Fruit fly (Drosophila melanogaster) whole organism, embryonic: ENCODE results near the gene CG7841.
A peak's percentile ranks its signal among the peaks of the same experiment; 100 is the strongest.

Experiments used
- Awh ChIP-seq: fragments of 200-800 bp; sonication (Bioruptor generic); IDR thresholded peaks from 2 replicates; pipeline ENCODE4, ENCODE4 v1.3.6; 2022; ENCODE audit warnings: missing biosample characterization, missing genetic modification characterization
- Bgb ChIP-seq: fragments of 200-800 bp; sonication (Bioruptor generic); IDR thresholded peaks from 2 replicates; pipeline ENCODE4 v1.3.6; 2022; ENCODE audit warnings: missing biosample characterization, missing genetic modification characterization; ENCODE audit not compliant: partially characterized antibody
- CG10209 ChIP-seq: fragments of 200-800 bp; sonication (Bioruptor generic); optimal IDR thresholded peaks from 3 replicates; lab custom pipeline; 2017; ENCODE audit warnings: missing biosample characterization, mild to moderate bottlenecking, missing genetic modification characterization, missing genetic modification reagents
- CG1024 ChIP-seq: fragments of 200-800 bp; sonication (Bioruptor generic); IDR thresholded peaks from 2 replicates; pipeline ENCODE4 v1.3.6; 2022; ENCODE audit warnings: missing biosample characterization, missing genetic modification characterization
- CG10431 ChIP-seq: fragments of 200-800 bp; sonication (Bioruptor generic); optimal IDR thresholded peaks from 3 replicates; lab custom pipeline; 2018; ENCODE audit warnings: missing biosample characterization, mild to moderate bottlenecking, missing genetic modification characterization
- CG12299 ChIP-seq: fragments of 200-800 bp; sonication (Bioruptor generic); optimal IDR thresholded peaks from 2 replicates; lab custom pipeline; 2018; ENCODE audit warnings: missing biosample characterization, mild to moderate bottlenecking, missing genetic modification characterization
- CG14860 ChIP-seq: fragments of 200-800 bp; sonication (Bioruptor generic); IDR thresholded peaks from 3 replicates; pipeline ENCODE4 v1.3.6; 2022; ENCODE audit warnings: missing biosample characterization, missing genetic modification characterization; ENCODE audit not compliant: partially characterized antibody
- CG1603 ChIP-seq: fragments of 200-800 bp; sonication (Bioruptor generic); optimal IDR thresholded peaks from 2 replicates; lab custom pipeline; 2019; ENCODE audit warnings: missing biosample characterization, mild to moderate bottlenecking, missing genetic modification characterization, moderate library complexity
- CG17359 ChIP-seq: fragments of 200-800 bp; sonication (Bioruptor generic); optimal IDR thresholded peaks from 3 replicates; lab custom pipeline; 2018; ENCODE audit warnings: missing biosample characterization, mild to moderate bottlenecking, missing genetic modification characterization, moderate library complexity
- CG17568 ChIP-seq: fragments of 200-800 bp; sonication (Bioruptor generic); optimal IDR thresholded peaks from 2 replicates; lab custom pipeline; 2018; ENCODE audit warnings: missing biosample characterization, mild to moderate bottlenecking, missing genetic modification characterization, moderate library complexity
- CG17802 ChIP-seq: fragments of 200-800 bp; sonication (Bioruptor generic); optimal IDR thresholded peaks from 2 replicates; lab custom pipeline; 2018; ENCODE audit warnings: missing biosample characterization, mild to moderate bottlenecking, missing genetic modification characterization, moderate library complexity
- CG18764 ChIP-seq: fragments of 200-800 bp; sonication (Bioruptor generic); optimal IDR thresholded peaks from 3 replicates; lab custom pipeline; 2016; ENCODE audit warnings: missing biosample characterization, missing genetic modification characterization
- CG2129 ChIP-seq: fragments of 200-800 bp; sonication (Bioruptor generic); IDR thresholded peaks from 2 replicates; pipeline ENCODE4 v1.3.6; 2022; ENCODE audit warnings: missing biosample characterization, missing genetic modification characterization; ENCODE audit not compliant: partially characterized antibody
- CG2678 ChIP-seq: fragments of 200-800 bp; sonication (Bioruptor generic); optimal IDR thresholded peaks from 3 replicates; lab custom pipeline; 2019; ENCODE audit warnings: missing biosample characterization, mild to moderate bottlenecking, missing genetic modification characterization, moderate library complexity
- CG33557 ChIP-seq: fragments of 200-800 bp; sonication (Bioruptor generic); optimal IDR thresholded peaks from 2 replicates; lab custom pipeline; 2019; ENCODE audit warnings: missing biosample characterization, mild to moderate bottlenecking, missing genetic modification characterization, moderate library complexity
- CG5245 ChIP-seq: fragments of 200-800 bp; sonication (Bioruptor generic); optimal IDR thresholded peaks from 3 replicates; lab custom pipeline; 2016; ENCODE audit warnings: missing biosample characterization, missing genetic modification characterization
- CG6654 ChIP-seq: fragments of 200-800 bp; sonication (Bioruptor generic); optimal IDR thresholded peaks from 2 replicates; lab custom pipeline; 2017; ENCODE audit warnings: missing biosample characterization, mild to moderate bottlenecking, missing genetic modification characterization
- CG8359 ChIP-seq: fragments of 200-800 bp; sonication (Bioruptor generic); optimal IDR thresholded peaks from 2 replicates; lab custom pipeline; 2017; ENCODE audit warnings: missing biosample characterization, mild to moderate bottlenecking, missing genetic modification characterization, borderline replicate concordance
- CG9932 ChIP-seq: fragments of 200-800 bp; sonication (Bioruptor generic); IDR thresholded peaks from 2 replicates; pipeline ENCODE4 v1.3.6; 2022; ENCODE audit warnings: missing biosample characterization, missing genetic modification characterization
- CkIIα-i1 ChIP-seq: fragments of 200-800 bp; sonication (Bioruptor generic); IDR thresholded peaks from 2 replicates; pipeline ENCODE4 v1.3.6; 2022; ENCODE audit warnings: missing biosample characterization, missing genetic modification characterization
- Dref ChIP-seq: fragments of 200-800 bp; sonication (Bioruptor generic); IDR thresholded peaks from 2 replicates; pipeline ENCODE4 v1.3.6; 2022; ENCODE audit warnings: missing biosample characterization, missing genetic modification characterization
- Hmx ChIP-seq: fragments of 200-800 bp; sonication (Bioruptor generic); optimal IDR thresholded peaks from 2 replicates; lab custom pipeline; 2016; ENCODE audit warnings: missing biosample characterization, missing genetic modification characterization
- Jarid2 ChIP-seq: fragments of 200-800 bp; sonication (Bioruptor generic); optimal IDR thresholded peaks from 3 replicates; lab custom pipeline; 2017; ENCODE audit warnings: mild to moderate bottlenecking, missing biosample characterization, missing genetic modification reagents, missing genetic modification characterization
- MBD-R2 ChIP-seq: fragments of 200-800 bp; sonication (Bioruptor generic); IDR thresholded peaks from 2 replicates; pipeline ENCODE4 v1.3.6; 2022; ENCODE audit warnings: missing biosample characterization, missing genetic modification characterization
- Meics ChIP-seq: fragments of 200-800 bp; sonication (Bioruptor generic); optimal IDR thresholded peaks from 2 replicates; lab custom pipeline; 2017; ENCODE audit warnings: missing biosample characterization, mild to moderate bottlenecking, missing genetic modification characterization
- NK7.1 ChIP-seq: fragments of 200-800 bp; sonication (Bioruptor generic); optimal IDR thresholded peaks from 3 replicates; lab custom pipeline; 2016; ENCODE audit warnings: missing biosample characterization, missing genetic modification characterization
- Oli ChIP-seq: fragments of 200-800 bp; sonication (Bioruptor generic); optimal IDR thresholded peaks from 2 replicates; lab custom pipeline; 2018; ENCODE audit warnings: missing biosample characterization, mild to moderate bottlenecking, missing genetic modification characterization, moderate library complexity
- PHDP ChIP-seq: fragments of 200-800 bp; sonication (Bioruptor generic); optimal IDR thresholded peaks from 3 replicates; lab custom pipeline; 2018; ENCODE audit warnings: missing biosample characterization, mild to moderate bottlenecking, missing genetic modification characterization, moderate library complexity
- Xrp1 ChIP-seq: fragments of 200-800 bp; sonication (Bioruptor generic); IDR thresholded peaks from 2 replicates; pipeline ENCODE4 v1.3.6; 2022; ENCODE audit warnings: missing biosample characterization, missing genetic modification characterization
- btn ChIP-seq: fragments of 200-800 bp; sonication (Bioruptor generic); optimal IDR thresholded peaks from 2 replicates; lab custom pipeline; 2016; ENCODE audit warnings: missing biosample characterization, missing genetic modification characterization
- cas ChIP-seq: fragments of 200-800 bp; sonication (Bioruptor generic); IDR thresholded peaks from 2 replicates; pipeline ENCODE4 v1.3.6; 2022; ENCODE audit warnings: missing biosample characterization, missing genetic modification characterization
- cg ChIP-seq: fragments of 200-800 bp; sonication (Bioruptor generic); optimal IDR thresholded peaks from 3 replicates; lab custom pipeline; 2019; ENCODE audit warnings: missing biosample characterization, mild to moderate bottlenecking, missing genetic modification characterization, moderate library complexity
- crc ChIP-seq: fragments of 200-800 bp; sonication (Bioruptor generic); optimal IDR thresholded peaks from 2 replicates; lab custom pipeline; 2016; ENCODE audit warnings: missing biosample characterization, missing genetic modification characterization
- eve ChIP-seq, 2 experiments: fragments of >200 bp; optimal IDR thresholded peaks; 2 replicates each; lab custom pipeline; 2017; ENCODE audit warnings: missing biosample characterization in 2 of 2, missing genetic modification characterization in 2 of 2
- fd96Cb ChIP-seq: fragments of 200-800 bp; sonication (Bioruptor generic); optimal IDR thresholded peaks from 2 replicates; lab custom pipeline; 2018; ENCODE audit warnings: missing biosample characterization, mild to moderate bottlenecking, missing genetic modification characterization, moderate library complexity
- ftz-f1 ChIP-seq: fragments of 200-800 bp; sonication (Bioruptor generic); optimal IDR thresholded peaks from 2 replicates; lab custom pipeline; 2016; ENCODE audit warnings: missing biosample characterization, missing genetic modification characterization
- fu2 ChIP-seq: fragments of 200-800 bp; sonication (Bioruptor generic); optimal IDR thresholded peaks from 2 replicates; lab custom pipeline; 2016; ENCODE audit warnings: missing biosample characterization, missing genetic modification characterization
- ham ChIP-seq: fragments of 200-800 bp; sonication (Bioruptor generic); IDR thresholded peaks from 2 replicates; pipeline ENCODE4 v1.3.6; 2022; ENCODE audit warnings: missing biosample characterization, missing genetic modification characterization
- kah ChIP-seq: fragments of 200-800 bp; sonication (Bioruptor generic); optimal IDR thresholded peaks from 2 replicates; lab custom pipeline; 2018; ENCODE audit warnings: missing biosample characterization, mild to moderate bottlenecking, missing genetic modification characterization
- lbe ChIP-seq: fragments of 200-800 bp; sonication (Bioruptor generic); optimal IDR thresholded peaks from 2 replicates; lab custom pipeline; 2016; ENCODE audit warnings: missing biosample characterization, mild to moderate bottlenecking, missing genetic modification characterization
- nerfin-1 ChIP-seq: fragments of 200-800 bp; sonication (Bioruptor generic); optimal IDR thresholded peaks from 3 replicates; lab custom pipeline; 2019; ENCODE audit warnings: missing biosample characterization, mild to moderate bottlenecking, missing genetic modification characterization, moderate library complexity
- nmo ChIP-seq: fragments of 200-800 bp; sonication (Bioruptor generic); optimal IDR thresholded peaks from 2 replicates; lab custom pipeline; 2018; ENCODE audit warnings: missing biosample characterization, mild to moderate bottlenecking, missing genetic modification characterization, moderate library complexity
- p53 ChIP-seq: fragments of 200-800 bp; sonication (Bioruptor generic); optimal IDR thresholded peaks from 2 replicates; lab custom pipeline; 2016; ENCODE audit warnings: missing biosample characterization, missing genetic modification characterization
- pros ChIP-seq: fragments of 200-800 bp; sonication (Bioruptor generic); optimal IDR thresholded peaks from 3 replicates; lab custom pipeline; 2019; ENCODE audit warnings: missing biosample characterization, mild to moderate bottlenecking, missing genetic modification characterization, moderate library complexity
- pzg ChIP-seq: fragments of 200-800 bp; sonication (Bioruptor generic); optimal IDR thresholded peaks from 3 replicates; lab custom pipeline; 2018; ENCODE audit warnings: missing biosample characterization, mild to moderate bottlenecking, missing genetic modification characterization, moderate library complexity
- seq ChIP-seq: fragments of 200-800 bp; sonication (Bioruptor generic); IDR thresholded peaks from 2 replicates; pipeline ENCODE4 v1.3.6; 2022; ENCODE audit warnings: missing biosample characterization, missing genetic modification characterization
- sisA ChIP-seq: fragments of 200-800 bp; sonication (Bioruptor generic); IDR thresholded peaks from 2 replicates; pipeline ENCODE4 v1.3.6; 2022; ENCODE audit warnings: missing biosample characterization, missing genetic modification characterization
- tgo ChIP-seq: fragments of 200-800 bp; sonication (Bioruptor generic); IDR thresholded peaks from 3 replicates; pipeline ENCODE4 v1.3.6; 2022; ENCODE audit warnings: missing biosample characterization, missing genetic modification characterization
- trem ChIP-seq: fragments of 200-800 bp; optimal IDR thresholded peaks from 3 replicates; lab custom pipeline; 2019; ENCODE audit warnings: missing biosample characterization, mild to moderate bottlenecking, missing genetic modification characterization, moderate library complexity
- ttk ChIP-seq: fragments of 200-800 bp; sonication (Bioruptor generic); IDR thresholded peaks from 2 replicates; pipeline ENCODE4 v2.1.2; 2022; ENCODE audit warnings: missing biosample characterization, missing genetic modification characterization
- unpg ChIP-seq: fragments of 200-800 bp; sonication (Bioruptor generic); optimal IDR thresholded peaks from 3 replicates; lab custom pipeline; 2018; ENCODE audit warnings: missing biosample characterization, mild to moderate bottlenecking, missing genetic modification characterization, moderate library complexity
- zfh2 ChIP-seq: fragments of 200-800 bp; sonication (Bioruptor generic); optimal IDR thresholded peaks from 2 replicates; lab custom pipeline; 2016; ENCODE audit warnings: missing biosample characterization, missing genetic modification characterization

The CG7841 gene

DNA sequence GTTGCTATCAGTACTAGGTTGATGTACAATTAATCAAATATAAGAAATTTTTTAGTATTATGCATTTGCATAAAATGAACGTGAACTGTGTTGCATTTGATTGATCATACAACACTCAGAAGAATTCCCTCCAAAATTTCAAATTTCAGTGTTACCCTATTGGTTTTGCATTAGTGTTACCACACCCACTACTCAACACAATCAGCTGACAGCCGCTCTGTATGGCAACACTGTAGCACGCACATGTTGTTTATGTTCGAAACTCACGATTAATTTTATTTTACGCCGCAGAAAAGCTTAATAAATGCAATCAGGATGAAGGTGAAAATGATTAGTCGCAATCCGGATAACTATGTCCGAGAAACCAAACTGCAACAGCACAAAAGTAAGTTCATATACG lies 9.3 kb downstream of the CG7841 start, which contains the start of gene CG7275 (continued):
- TF ChIP-seq CkIIα-i1 (GFP tag; lab: Robert Waterston, UW): no peak
- no peak for TF ChIP-seq CG18764 (GFP tag; lab: Kevin White, UChicago)
- no peak for TF ChIP-seq nerfin-1 (tag; lab: Kevin White, UChicago)
- TF ChIP-seq CG6654 (GFP tag; lab: Kevin White, UChicago): no peak
- no peak for TF ChIP-seq Jarid2 (GFP tag; lab: Kevin White, UChicago)
- TF ChIP-seq pros (GFP tag; lab: Kevin White, UChicago): no peak
- no peak for TF ChIP-seq CG2129 (GFP tag; lab: Robert Waterston, UW)
- peak; percentile 68 for TF ChIP-seq CG1603
- TF ChIP-seq ftz-f1: no peak
- peak; percentile 43; the same call in 1 of the 2 replicates for TF ChIP-seq Dref (GFP tag; lab: Robert Waterston, UW)
- TF ChIP-seq Meics (GFP tag; lab: Kevin White, UChicago): no peak
- TF ChIP-seq CG33557: no peak
- no peak for TF ChIP-seq fu2 (GFP tag; lab: Kevin White, UChicago)
- TF ChIP-seq CG1024 (GFP tag; lab: Robert Waterston, UW): no peak
- TF ChIP-seq MBD-R2: peak; percentile 91
- no peak for TF ChIP-seq CG17568 (GFP tag; lab: Kevin White, UChicago)
- peak; percentile 74 for TF ChIP-seq Bgb (GFP tag; lab: Robert Waterston, UW)
- no peak for TF ChIP-seq lbe
- no peak for TF ChIP-seq PHDP (tag; lab: Kevin White, UChicago)
- peak; percentile 92 for TF ChIP-seq pzg (GFP tag; lab: Kevin White, UChicago)
- no peak for TF ChIP-seq p53
- TF ChIP-seq Awh: no peak
- no peak for TF ChIP-seq CG2678
- no peak for TF ChIP-seq btn (GFP tag; lab: Kevin White, UChicago)
- TF ChIP-seq fd96Cb (tag; lab: Kevin White, UChicago): no peak
- TF ChIP-seq CG8359 (GFP tag; lab: Kevin White, UChicago): no peak
- TF ChIP-seq CG10209 (GFP tag; lab: Kevin White, UChicago): no peak
- no peak for TF ChIP-seq CG17359 (tag; lab: Kevin White, UChicago)
- TF ChIP-seq CG5245 (GFP tag; lab: Kevin White, UChicago): no peak
- TF ChIP-seq CG14860: no peak
- TF ChIP-seq CG12299 (tag; lab: Kevin White, UChicago): no peak
- no peak for TF ChIP-seq zfh2 (GFP tag; lab: Kevin White, UChicago)
- TF ChIP-seq NK7.1: no peak
- TF ChIP-seq cg (GFP tag; lab: Kevin White, UChicago): no peak
- TF ChIP-seq Oli (tag; lab: Kevin White, UChicago): no peak
- no peak for TF ChIP-seq seq (GFP tag; lab: Robert Waterston, UW)
- no peak for TF ChIP-seq Xrp1 (GFP tag; lab: Robert Waterston, UW)
- TF ChIP-seq ttk (GFP tag; lab: Robert Waterston, UW): no peak
- no peak for TF ChIP-seq CG9932 (GFP tag; lab: Robert Waterston, UW)
- no peak for TF ChIP-seq eve (GFP tag; optimal IDR thresholded peaks at IDR 0.05; lab: Kevin White, UChicago)
- peak; percentile 60 for TF ChIP-seq trem (tag; lab: Kevin White, UChicago)
- TF ChIP-seq nmo (GFP tag; lab: Kevin White, UChicago): peak; percentile 39
- no peak for TF ChIP-seq unpg
- TF ChIP-seq ham (GFP tag; lab: Robert Waterston, UW): no peak
- no peak for TF ChIP-seq tgo (GFP tag; lab: Robert Waterston, UW)
- TF ChIP-seq kah (GFP tag; lab: Kevin White, UChicago): no peak
- TF ChIP-seq CG17802 (tag; lab: Kevin White, UChicago): no peak
- no peak for TF ChIP-seq CG10431
- no peak for TF ChIP-seq Hmx (GFP tag; lab: Kevin White, UChicago)
- TF ChIP-seq crc (GFP tag; lab: Kevin White, UChicago): no peak
- TF ChIP-seq sisA: no peak
- TF ChIP-seq cas (GFP tag; lab: Robert Waterston, UW): no peak
